Worm (Caenorhabditis elegans) whole organism, late embryonic: ENCODE data around the gene lec-3.
A peak's percentile ranks its signal among the peaks of the same experiment; 100 is the strongest.

Experiments used
- C08G9.2 ChIP-seq: sonication (generic microtip); optimal IDR thresholded peaks from 2 replicates; lab custom pipeline; 2016; ENCODE audit warnings: mild to moderate bottlenecking, missing genetic modification characterization, moderate library complexity, missing compliant biosample characterization
- C38D4.7 ChIP-seq: fragments of 200-800 bp; sonication (Bioruptor generic); optimal IDR thresholded peaks from 2 replicates; lab custom pipeline; 2018; ENCODE audit warnings: mild to moderate bottlenecking, missing genetic modification characterization, moderate library complexity, missing compliant biosample characterization
- K02D7.2 ChIP-seq: sonication (generic microtip); optimal IDR thresholded peaks from 2 replicates; lab custom pipeline; 2017; ENCODE audit warnings: mild to moderate bottlenecking, missing genetic modification characterization, missing compliant biosample characterization
- Y22D7AL.16 ChIP-seq: sonication (generic microtip); optimal IDR thresholded peaks from 2 replicates; lab custom pipeline; 2016; ENCODE audit warnings: missing genetic modification characterization, missing compliant biosample characterization
- ahr-1 ChIP-seq: sonication (generic microtip); optimal IDR thresholded peaks from 2 replicates; lab custom pipeline; 2016; ENCODE audit warnings: missing genetic modification characterization, missing compliant biosample characterization
- ceh-14 ChIP-seq: sonication (generic microtip); optimal IDR thresholded peaks from 2 replicates; lab custom pipeline; 2016; ENCODE audit warnings: missing genotype, missing genetic modification characterization, missing compliant biosample characterization
- ceh-19 ChIP-seq: fragments of 200-800 bp; sonication (Bioruptor generic); optimal IDR thresholded peaks from 2 replicates; lab custom pipeline; 2018; ENCODE audit warnings: mild to moderate bottlenecking, missing genetic modification characterization, missing compliant biosample characterization
- ceh-2 ChIP-seq: sonication (generic microtip); optimal IDR thresholded peaks from 2 replicates; lab custom pipeline; 2016; ENCODE audit warnings: missing genotype, missing genetic modification characterization, missing compliant biosample characterization
- ceh-22 ChIP-seq: sonication (generic microtip); optimal IDR thresholded peaks from 2 replicates; lab custom pipeline; 2017; ENCODE audit warnings: missing biosample characterization, missing genetic modification characterization
- ceh-31 ChIP-seq: sonication (generic microtip); optimal IDR thresholded peaks from 2 replicates; lab custom pipeline; 2016; ENCODE audit warnings: missing genetic modification characterization, missing compliant biosample characterization
- ceh-45 ChIP-seq: fragments of 200-800 bp; sonication (Bioruptor generic); IDR thresholded peaks from 2 replicates; pipeline ENCODE4 v1.3.6; 2022; ENCODE audit warnings: missing genetic modification reagents, missing genetic modification characterization, missing compliant biosample characterization
- ceh-6 ChIP-seq: fragments of 200-800 bp; sonication (Bioruptor generic); optimal IDR thresholded peaks from 2 replicates; lab custom pipeline; 2018; ENCODE audit warnings: mild to moderate bottlenecking, missing genetic modification characterization, missing compliant biosample characterization
- ceh-9 ChIP-seq: sonication (generic microtip); optimal IDR thresholded peaks from 2 replicates; lab custom pipeline; 2016; ENCODE audit warnings: mild to moderate bottlenecking, missing genetic modification characterization, inconsistent platforms, missing compliant biosample characterization
- che-1 ChIP-seq: sonication (generic microtip); optimal IDR thresholded peaks from 2 replicates; lab custom pipeline; 2016; ENCODE audit warnings: mild to moderate bottlenecking, missing genetic modification characterization, missing compliant biosample characterization
- dmd-4 ChIP-seq: sonication (generic microtip); optimal IDR thresholded peaks from 2 replicates; lab custom pipeline; 2016; ENCODE audit warnings: borderline replicate concordance, missing genetic modification characterization, missing compliant biosample characterization
- dve-1 ChIP-seq: sonication (generic microtip); optimal IDR thresholded peaks from 2 replicates; lab custom pipeline; 2017; ENCODE audit warnings: antibody characterized with exemption, mild to moderate bottlenecking, missing genetic modification characterization, missing compliant biosample characterization
- elt-2 ChIP-seq: sonication (generic microtip); optimal IDR thresholded peaks from 2 replicates; lab custom pipeline; 2016; ENCODE audit warnings: missing genetic modification reagents, missing genetic modification characterization, missing compliant biosample characterization
- ets-4 ChIP-seq: sonication (generic microtip); optimal IDR thresholded peaks from 2 replicates; lab custom pipeline; 2016; ENCODE audit warnings: missing genetic modification characterization, missing compliant biosample characterization
- fax-1 ChIP-seq: sonication (generic microtip); optimal IDR thresholded peaks from 2 replicates; lab custom pipeline; 2016; ENCODE audit warnings: missing genotype, missing genetic modification characterization, missing compliant biosample characterization
- fkh-10 ChIP-seq: fragments of 150-350 bp; optimal IDR thresholded peaks from 2 replicates; lab custom pipeline; 2014; ENCODE audit warnings: missing biosample characterization, missing genetic modification reagents, missing genetic modification characterization
- fkh-6 ChIP-seq: sonication (generic microtip); optimal IDR thresholded peaks from 2 replicates; lab custom pipeline; 2016; ENCODE audit warnings: missing genetic modification characterization, missing compliant biosample characterization
- gmeb-2 ChIP-seq: sonication (generic microtip); optimal IDR thresholded peaks from 2 replicates; lab custom pipeline; 2016; ENCODE audit warnings: missing genetic modification characterization, inconsistent platforms, missing compliant biosample characterization
- hlh-30 ChIP-seq: sonication (generic microtip); optimal IDR thresholded peaks from 2 replicates; lab custom pipeline; 2017; ENCODE audit warnings: antibody characterized with exemption, missing genetic modification characterization, missing compliant biosample characterization; ENCODE audit not compliant: insufficient read depth
- hlh-6 ChIP-seq: sonication (generic microtip); optimal IDR thresholded peaks from 2 replicates; lab custom pipeline; 2016; ENCODE audit warnings: missing genotype, missing genetic modification characterization, missing compliant biosample characterization
- hlh-8 ChIP-seq: sonication (generic microtip); optimal IDR thresholded peaks from 2 replicates; lab custom pipeline; 2016; ENCODE audit warnings: missing genotype, missing genetic modification characterization, missing compliant biosample characterization
- lim-6 ChIP-seq: sonication (generic microtip); optimal IDR thresholded peaks from 2 replicates; lab custom pipeline; 2016; ENCODE audit warnings: missing genetic modification characterization, missing compliant biosample characterization
- lin-11 ChIP-seq: fragments of 200-800 bp; sonication (Bioruptor generic); optimal IDR thresholded peaks from 2 replicates; lab custom pipeline; 2018; ENCODE audit warnings: mild to moderate bottlenecking, missing genetic modification characterization, missing compliant biosample characterization
- mec-3 ChIP-seq: sonication (generic microtip); optimal IDR thresholded peaks from 2 replicates; lab custom pipeline; 2016; ENCODE audit warnings: borderline replicate concordance, missing genetic modification characterization, missing compliant biosample characterization
- nhr-232 ChIP-seq: sonication (generic microtip); optimal IDR thresholded peaks from 2 replicates; lab custom pipeline; 2016; ENCODE audit warnings: missing genetic modification characterization, missing compliant biosample characterization
- npax-4 ChIP-seq: sonication (generic microtip); optimal IDR thresholded peaks from 2 replicates; lab custom pipeline; 2016; ENCODE audit warnings: missing genetic modification characterization, missing compliant biosample characterization
- odd-2 ChIP-seq: sonication (generic microtip); optimal IDR thresholded peaks from 2 replicates; lab custom pipeline; 2017; ENCODE audit warnings: antibody characterized with exemption, mild to moderate bottlenecking, missing genetic modification characterization, missing compliant biosample characterization
- pat-9 ChIP-seq: fragments of 200-800 bp; sonication (Bioruptor generic); optimal IDR thresholded peaks from 2 replicates; lab custom pipeline; 2018; ENCODE audit warnings: mild to moderate bottlenecking, missing genetic modification characterization, moderate library complexity, missing compliant biosample characterization
- pha-2 ChIP-seq: sonication (generic microtip); optimal IDR thresholded peaks from 2 replicates; lab custom pipeline; 2017; ENCODE audit warnings: mild to moderate bottlenecking, missing genetic modification characterization, missing compliant biosample characterization
- pros-1 ChIP-seq: fragments of 150-350 bp; optimal IDR thresholded peaks from 2 replicates; lab custom pipeline; 2014; ENCODE audit warnings: missing biosample characterization, missing genetic modification reagents, missing genetic modification characterization
- ref-2 ChIP-seq: sonication (generic microtip); optimal IDR thresholded peaks from 2 replicates; lab custom pipeline; 2016; ENCODE audit warnings: missing genetic modification characterization, missing compliant biosample characterization
- sdc-2 ChIP-seq: sonication (generic microtip); optimal IDR thresholded peaks from 2 replicates; lab custom pipeline; 2016; ENCODE audit warnings: missing genotype, missing genetic modification characterization, missing compliant biosample characterization
- sox-4 ChIP-seq: sonication (generic microtip); optimal IDR thresholded peaks from 2 replicates; lab custom pipeline; 2017; ENCODE audit warnings: mild to moderate bottlenecking, missing genetic modification characterization, inconsistent platforms, missing compliant biosample characterization
- tbx-2 ChIP-seq: sonication (generic microtip); optimal IDR thresholded peaks from 2 replicates; lab custom pipeline; 2016; ENCODE audit warnings: missing genetic modification characterization, missing compliant biosample characterization
- tbx-7 ChIP-seq: sonication (generic microtip); optimal IDR thresholded peaks from 2 replicates; lab custom pipeline; 2016; ENCODE audit warnings: missing genotype, missing genetic modification characterization, missing compliant biosample characterization
- ttx-3 ChIP-seq: sonication (generic microtip); optimal IDR thresholded peaks from 2 replicates; lab custom pipeline; 2016; ENCODE audit warnings: missing genetic modification reagents, missing genetic modification characterization, missing compliant biosample characterization
- unc-42 ChIP-seq: sonication (generic microtip); optimal IDR thresholded peaks from 2 replicates; lab custom pipeline; 2016; ENCODE audit warnings: missing genotype, missing genetic modification characterization, missing compliant biosample characterization
- unc-55 ChIP-seq: sonication (generic microtip); optimal IDR thresholded peaks from 2 replicates; lab custom pipeline; 2017; ENCODE audit warnings: missing biosample characterization, missing genetic modification reagents, missing genetic modification characterization
- unc-86 ChIP-seq: sonication (generic microtip); optimal IDR thresholded peaks from 2 replicates; lab custom pipeline; 2016; ENCODE audit warnings: missing genetic modification characterization, missing compliant biosample characterization
- ztf-16 ChIP-seq: sonication (generic microtip); optimal IDR thresholded peaks from 2 replicates; lab custom pipeline; 2017; ENCODE audit warnings: missing genetic modification characterization, missing compliant biosample characterization

Gene lec-3

DNA sequence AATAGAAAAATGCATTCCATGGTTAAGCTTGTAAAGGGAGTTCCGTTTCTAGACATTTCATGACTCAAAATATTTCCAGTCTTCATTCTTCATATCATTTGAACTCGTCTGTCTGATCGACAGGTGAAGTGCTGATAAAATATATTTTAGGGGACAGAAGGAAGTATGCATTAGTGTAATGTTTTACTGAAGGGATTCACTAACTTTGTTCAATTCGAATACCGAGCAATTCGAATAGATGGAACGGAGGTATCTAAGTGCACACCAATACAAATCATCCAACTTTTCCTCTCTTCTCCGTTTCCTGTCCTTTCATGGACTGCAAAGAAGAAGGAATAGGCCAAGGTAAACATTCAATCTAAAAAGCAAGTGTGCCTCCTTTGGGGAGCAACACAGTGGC, 27.1 kb upstream of the lec-3 start:
- TF ChIP-seq lim-6 (tag; lab: Kevin White, UChicago) (no peak), ceh-9 (tag; lab: Kevin White, UChicago) (no peak), unc-86 (tag; lab: Kevin White, UChicago) (no peak), tbx-2 (tag; lab: Kevin White, UChicago) (no peak), tbx-7 (no peak), fkh-10 (no peak), ceh-14 (tag; lab: Kevin White, UChicago) (no peak), fax-1 (no peak), hlh-30 (tag; lab: Kevin White, UChicago) (no peak)
- TF ChIP-seq, all 69 proteins: peak for 0

DNA sequence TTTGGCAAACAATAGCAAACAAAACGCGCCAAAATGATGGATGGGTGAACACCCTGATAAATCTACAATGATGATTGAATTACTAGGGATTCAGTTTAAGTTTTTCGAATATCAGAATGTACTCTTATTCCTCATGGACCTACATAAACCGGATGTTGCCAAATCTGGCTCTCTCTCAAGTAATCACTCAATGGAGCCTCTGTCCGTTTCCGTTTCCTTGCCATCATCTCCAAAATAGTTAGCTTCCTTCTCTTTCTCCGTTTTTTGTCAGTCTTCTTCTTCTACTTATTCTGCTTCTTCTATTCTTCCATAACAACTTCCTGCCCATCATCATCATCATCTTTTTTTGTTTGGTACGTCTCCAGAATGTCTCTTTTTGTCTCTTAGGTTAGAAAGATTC, 25.6 kb upstream of the lec-3 start:
- no peak for TF ChIP-seq lin-11 (tag; lab: Kevin White, UChicago)
- TF ChIP-seq ceh-6 (GFP tag; lab: Kevin White, UChicago), result no peak
- no peak for TF ChIP-seq ceh-2
- TF ChIP-seq npax-4 (tag; lab: Kevin White, UChicago), result no peak
- no peak for TF ChIP-seq unc-86 (tag; lab: Kevin White, UChicago)
- TF ChIP-seq pat-9 (tag; lab: Kevin White, UChicago), result no peak
- no peak for TF ChIP-seq ceh-22 (tag; lab: Kevin White, UChicago)
- TF ChIP-seq Y22D7AL.16 (tag; lab: Kevin White, UChicago), result no peak
- TF ChIP-seq K02D7.2 (tag; lab: Kevin White, UChicago), result no peak
- TF ChIP-seq dmd-4 (tag; lab: Kevin White, UChicago), result no peak
- no peak for TF ChIP-seq nhr-232 (tag; lab: Kevin White, UChicago)
- TF ChIP-seq C38D4.7, result no peak
- TF ChIP-seq ceh-45 (GFP tag; lab: Robert Waterston, UW), result no peak
- TF ChIP-seq mec-3 (tag; lab: Kevin White, UChicago), result no peak
- no peak for TF ChIP-seq odd-2 (tag; lab: Kevin White, UChicago)
- no peak for TF ChIP-seq unc-42 (tag; lab: Kevin White, UChicago)
- no peak for TF ChIP-seq che-1 (tag; lab: Kevin White, UChicago)
- TF ChIP-seq fkh-6, result no peak
- no peak for TF ChIP-seq ceh-19 (GFP tag; lab: Kevin White, UChicago)
- TF ChIP-seq, all 69 proteins: peak for 0

DNA sequence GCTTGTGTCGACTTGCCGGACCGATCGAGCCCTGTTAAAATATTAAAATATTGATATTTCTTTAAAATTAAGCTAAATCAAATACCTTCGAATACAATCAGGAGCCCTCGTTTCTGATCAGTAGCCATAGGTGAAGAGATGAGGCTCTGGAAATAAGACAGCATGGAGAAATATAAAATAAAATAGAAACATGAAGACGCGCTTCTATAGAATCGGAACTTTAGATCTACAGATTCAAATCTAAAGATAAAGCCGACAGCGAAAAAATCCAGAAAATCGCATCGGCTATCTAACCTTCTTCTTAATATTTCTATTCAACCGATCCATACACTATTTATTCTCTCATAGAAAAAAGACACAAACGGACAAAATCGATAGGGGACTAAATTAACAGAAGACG, 24.0 kb upstream of the lec-3 start, which contains the start of gene dtmk-1:
Gene dtmk-1 (minus strand): TSS at position 146 of the 400 bp plus-strand sequence.
- TF ChIP-seq dve-1 (tag; lab: Kevin White, UChicago), result no peak
- TF ChIP-seq dmd-4 (tag; lab: Kevin White, UChicago), result no peak
- TF ChIP-seq sdc-2 (tag; lab: Kevin White, UChicago), result no peak
- TF ChIP-seq ceh-45 (GFP tag; lab: Robert Waterston, UW), result no peak
- no peak for TF ChIP-seq tbx-2 (tag; lab: Kevin White, UChicago)
- TF ChIP-seq ref-2, result no peak
- no peak for TF ChIP-seq mec-3 (tag; lab: Kevin White, UChicago)
- TF ChIP-seq hlh-30 (tag; lab: Kevin White, UChicago), result no peak
- no peak for TF ChIP-seq npax-4 (tag; lab: Kevin White, UChicago)

DNA sequence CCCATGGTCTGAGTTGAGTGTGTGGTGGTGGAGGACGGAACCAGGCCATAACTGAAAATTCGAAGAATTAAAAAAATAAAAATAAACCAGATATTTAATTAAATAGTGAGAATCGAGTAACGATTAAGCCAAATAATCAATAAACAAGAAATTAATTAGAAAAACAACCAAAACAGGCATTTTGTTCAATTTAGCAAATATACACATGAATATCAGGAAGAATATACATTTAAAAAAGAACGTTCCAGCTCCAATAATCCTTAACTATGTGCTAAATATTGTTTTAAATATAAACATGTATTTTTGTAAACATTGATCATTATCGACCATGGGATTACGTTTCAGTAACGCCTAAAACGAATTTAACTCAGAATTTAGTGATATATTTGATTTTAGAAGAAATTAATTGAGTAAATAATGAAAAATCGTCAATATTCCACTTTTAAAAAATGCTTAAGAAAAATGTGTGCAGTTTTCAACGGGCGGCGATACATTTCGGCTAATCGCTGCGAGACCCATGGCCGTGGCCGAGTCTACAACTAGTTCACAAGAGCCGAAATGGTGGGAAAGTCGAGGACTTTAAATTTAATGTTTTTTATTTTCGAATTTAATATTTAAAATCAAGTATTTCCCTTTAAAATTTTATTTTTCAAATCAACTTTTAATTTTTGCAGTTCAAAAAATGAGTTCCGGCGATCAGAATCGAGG, 22.8 kb upstream of the lec-3 start, which contains the start of the genes R53.4 and psf-1:
Gene R53.4 (minus strand): TSS at position 51 of the 708 bp plus-strand sequence.
Gene psf-1 (plus strand): TSS at position 675 of the 708 bp plus-strand sequence.
- TF ChIP-seq ets-4 (tag; lab: Kevin White, UChicago) (peak; percentile 69), sox-4 (tag; lab: Kevin White, UChicago) (no peak), ztf-16 (tag; lab: Kevin White, UChicago) (no peak), pha-2 (tag; lab: Kevin White, UChicago) (no peak), hlh-8 (tag; lab: Kevin White, UChicago) (peak; percentile 43), C08G9.2 (tag; lab: Kevin White, UChicago) (peak; percentile 74), tbx-7 (peak; percentile 50), ceh-22 (tag; lab: Kevin White, UChicago) (no peak), che-1 (tag; lab: Kevin White, UChicago) (no peak), ceh-45 (GFP tag; lab: Robert Waterston, UW) (no peak), ttx-3 (tag; lab: Kevin White, UChicago) (no peak), tbx-2 (tag; lab: Kevin White, UChicago) (peak; percentile 83), elt-2 (tag; lab: Kevin White, UChicago) (peak; percentile 20), ceh-2 (peak; percentile 75), hlh-6 (tag; lab: Kevin White, UChicago) (no peak), ceh-31 (tag; lab: Kevin White, UChicago) (peak; percentile 86), pros-1 (no peak), fax-1 (no peak), ceh-19 (GFP tag; lab: Kevin White, UChicago) (no peak), unc-55 (GFP tag; lab: Kevin White, UChicago) (no peak), gmeb-2 (tag; lab: Kevin White, UChicago) (no peak), ahr-1 (peak; percentile 21), unc-42 (tag; lab: Kevin White, UChicago) (peak; percentile 25)
